Worm (Caenorhabditis elegans) whole organism, young adult: Measurements from ENCODE around the gene dot-1.3.

ENCODE experiments used
- B0035.1 ChIP-seq: sonication (generic microtip); optimal IDR thresholded peaks from 2 replicates; lab custom pipeline; 2016; ENCODE audit warnings: missing genetic modification characterization, mild to moderate bottlenecking, missing compliant biosample characterization, missing genotype, missing genetic modification reagents
- B0261.1 ChIP-seq: sonication (generic microtip); optimal IDR thresholded peaks from 2 replicates; lab custom pipeline; 2016; ENCODE audit warnings: mild to moderate bottlenecking, missing genetic modification characterization, moderate library complexity, missing compliant biosample characterization
- C06A6.2 ChIP-seq: fragments of 200-800 bp; sonication (Bioruptor generic); conservative IDR thresholded peaks from 2 replicates; pipeline ENCODE4 v1.3.6; 2022; ENCODE audit warnings: missing genetic modification characterization, missing compliant biosample characterization
- T07F8.4 ChIP-seq: sonication (generic microtip); optimal IDR thresholded peaks from 2 replicates; lab custom pipeline; 2016; ENCODE audit warnings: mild to moderate bottlenecking, missing genetic modification characterization, moderate library complexity, missing compliant biosample characterization
- ZK185.1 ChIP-seq: sonication (generic microtip); optimal IDR thresholded peaks from 2 replicates; lab custom pipeline; 2016; ENCODE audit warnings: mild to moderate bottlenecking, missing genetic modification characterization, missing compliant biosample characterization; ENCODE audit not compliant: poor library complexity, severe bottlenecking
- akir-1 ChIP-seq: fragments of 200-800 bp; sonication (Bioruptor generic); optimal IDR thresholded peaks from 2 replicates; lab custom pipeline; 2018; ENCODE audit warnings: mild to moderate bottlenecking, missing genetic modification characterization, moderate library complexity, missing compliant biosample characterization
- aptf-2 ChIP-seq: fragments of 200-800 bp; sonication (Bioruptor generic); conservative IDR thresholded peaks from 2 replicates; pipeline ENCODE4 v1.3.6; 2022; ENCODE audit warnings: missing genetic modification reagents, missing genetic modification characterization, missing compliant biosample characterization
- aptf-3 ChIP-seq: fragments of 200-800 bp; sonication (Bioruptor generic); IDR thresholded peaks from 2 replicates; pipeline ENCODE4 v1.3.6; 2022; ENCODE audit warnings: missing genetic modification characterization, missing compliant biosample characterization
- athp-1 ChIP-seq: sonication (generic microtip); optimal IDR thresholded peaks from 2 replicates; lab custom pipeline; 2017; ENCODE audit warnings: mild to moderate bottlenecking, missing genetic modification characterization, missing compliant biosample characterization
- attf-6 ChIP-seq: fragments of 200-800 bp; sonication (Bioruptor generic); IDR thresholded peaks from 2 replicates; pipeline ENCODE4 v1.3.6; 2022; ENCODE audit warnings: missing genetic modification reagents, missing genetic modification characterization, missing compliant biosample characterization
- cebp-1 ChIP-seq, 2 experiments: fragments of 200-800 bp in 1 of 2; sonication (Bioruptor generic) in 1 of 2; sonication (generic microtip) in 1 of 2; IDR thresholded peaks in 1 of 2; optimal IDR thresholded peaks in 1 of 2; 2 replicates each; pipeline versions ENCODE4 v1.3.6 to Lab custom; 2017 to 2022; ENCODE audit warnings: missing compliant biosample characterization in 2 of 2, missing genetic modification characterization in 2 of 2, mild to moderate bottlenecking in 1 of 2, missing genetic modification reagents in 1 of 2, moderate library complexity in 1 of 2
- ceh-27 ChIP-seq: fragments of 200-800 bp; sonication (Bioruptor generic); optimal IDR thresholded peaks from 2 replicates; lab custom pipeline; 2018; ENCODE audit warnings: mild to moderate bottlenecking, missing genetic modification characterization, moderate library complexity, missing compliant biosample characterization
- ceh-40 ChIP-seq: fragments of 200-800 bp; sonication (Bioruptor generic); IDR thresholded peaks from 2 replicates; pipeline ENCODE4 v1.3.6; 2022; ENCODE audit warnings: missing genetic modification characterization, missing compliant biosample characterization
- ceh-58 ChIP-seq: fragments of 200-800 bp; sonication (Bioruptor generic); IDR thresholded peaks from 2 replicates; pipeline ENCODE4 v1.3.6; 2022; ENCODE audit warnings: missing genetic modification characterization, missing compliant biosample characterization
- die-1 ChIP-seq: sonication (generic microtip); optimal IDR thresholded peaks from 2 replicates; lab custom pipeline; 2016; ENCODE audit warnings: missing genotype, mild to moderate bottlenecking, missing genetic modification characterization, missing compliant biosample characterization
- him-1 ChIP-seq: sonication (generic microtip); optimal IDR thresholded peaks from 2 replicates; lab custom pipeline; 2016; ENCODE audit warnings: missing genotype, missing genetic modification reagents, missing genetic modification characterization, missing compliant biosample characterization
- hlh-26 ChIP-seq: fragments of 200-800 bp; sonication (Bioruptor generic); conservative IDR thresholded peaks from 2 replicates; pipeline ENCODE4 v1.3.6; 2022; ENCODE audit warnings: missing genetic modification reagents, missing genetic modification characterization, missing compliant biosample characterization
- hmg-1.2 ChIP-seq: fragments of 200-800 bp; sonication (Bioruptor generic); IDR thresholded peaks from 2 replicates; pipeline ENCODE4 v1.3.6; 2022; ENCODE audit warnings: missing genetic modification reagents, missing genetic modification characterization, missing compliant biosample characterization
- hmg-20 ChIP-seq: fragments of 200-800 bp; sonication (Bioruptor generic); IDR thresholded peaks from 2 replicates; pipeline ENCODE4 v1.3.6; 2022; ENCODE audit warnings: missing genetic modification reagents, missing genetic modification characterization, missing compliant biosample characterization
- hrde-1 ChIP-seq: sonication (generic microtip); optimal IDR thresholded peaks from 2 replicates; lab custom pipeline; 2016; ENCODE audit warnings: missing genetic modification characterization, mild to moderate bottlenecking, missing compliant biosample characterization, moderate library complexity, missing genotype, missing genetic modification reagents, borderline replicate concordance
- lin-26 ChIP-seq: fragments of 200-800 bp; sonication (Bioruptor generic); IDR thresholded peaks from 2 replicates; pipeline ENCODE4 v1.3.6; 2022; ENCODE audit warnings: missing genetic modification reagents, missing genetic modification characterization, missing compliant biosample characterization
- lin-54 ChIP-seq: fragments of 200-800 bp; sonication (Bioruptor generic); optimal IDR thresholded peaks from 2 replicates; lab custom pipeline; 2018; ENCODE audit warnings: mild to moderate bottlenecking, missing genetic modification characterization, missing compliant biosample characterization
- madf-10 ChIP-seq: sonication (generic microtip); optimal IDR thresholded peaks from 2 replicates; lab custom pipeline; 2016; ENCODE audit warnings: mild to moderate bottlenecking, missing genetic modification characterization, missing compliant biosample characterization
- mxl-1 ChIP-seq: sonication (generic microtip); optimal IDR thresholded peaks from 2 replicates; lab custom pipeline; 2016; ENCODE audit warnings: missing genetic modification characterization, missing compliant biosample characterization
- nfyb-1 ChIP-seq: fragments of 200-800 bp; sonication (Bioruptor generic); IDR thresholded peaks from 2 replicates; pipeline ENCODE4 v1.3.6; 2022; ENCODE audit warnings: missing genetic modification reagents, missing genetic modification characterization, missing compliant biosample characterization
- nhr-90 ChIP-seq: sonication (generic microtip); optimal IDR thresholded peaks from 2 replicates; lab custom pipeline; 2016; ENCODE audit warnings: missing genotype, mild to moderate bottlenecking, missing genetic modification characterization, missing compliant biosample characterization
- pbrm-1 ChIP-seq: fragments of 200-800 bp; sonication (Bioruptor generic); IDR thresholded peaks from 2 replicates; pipeline ENCODE4 v1.3.6; 2022; ENCODE audit warnings: missing genetic modification reagents, missing genetic modification characterization, missing compliant biosample characterization
- rcor-1 ChIP-seq: fragments of 200-800 bp; sonication (Bioruptor generic); IDR thresholded peaks from 2 replicates; pipeline ENCODE4 v1.3.6; 2022; ENCODE audit warnings: missing genetic modification reagents, missing genetic modification characterization, missing compliant biosample characterization
- rec-8 ChIP-seq, 2 experiments: sonication (generic microtip); optimal IDR thresholded peaks; 2 replicates each; lab custom pipeline; 2016; ENCODE audit warnings: mild to moderate bottlenecking in 2 of 2, missing genetic modification characterization in 2 of 2, missing genetic modification reagents in 2 of 2, missing genotype in 2 of 2, missing biosample characterization in 1 of 2, missing compliant biosample characterization in 1 of 2, moderate library complexity in 1 of 2
- rpc-1 ChIP-seq, 2 experiments: fragments of 150-350 bp in 1 of 2; sonication (generic microtip) in 1 of 2; optimal IDR thresholded peaks; 2 replicates each; lab custom pipeline; 2014 to 2018; ENCODE audit warnings: missing biosample characterization in 1 of 2, missing genetic modification characterization in 1 of 2, missing genetic modification reagents in 1 of 2, missing genotype in 1 of 2
- snpc-1.1 ChIP-seq: sonication (generic microtip); optimal IDR thresholded peaks from 2 replicates; lab custom pipeline; 2017; ENCODE audit warnings: missing genetic modification characterization, mild to moderate bottlenecking, missing compliant biosample characterization, antibody characterized with exemption, moderate library complexity, missing genotype, missing genetic modification reagents; ENCODE audit not compliant: insufficient read depth
- snpc-1.3 ChIP-seq: sonication (generic microtip); optimal IDR thresholded peaks from 2 replicates; lab custom pipeline; 2017; ENCODE audit warnings: missing genetic modification characterization, mild to moderate bottlenecking, missing compliant biosample characterization, antibody characterized with exemption, moderate library complexity, missing genotype, missing genetic modification reagents; ENCODE audit not compliant: insufficient read depth
- snpc-3.4 ChIP-seq: sonication (generic microtip); optimal IDR thresholded peaks from 2 replicates; lab custom pipeline; 2017; ENCODE audit warnings: missing genetic modification characterization, mild to moderate bottlenecking, missing compliant biosample characterization, antibody characterized with exemption, moderate library complexity, missing genotype, missing genetic modification reagents
- snpc-4 ChIP-seq, 5 experiments: fragments of 150-350 bp in 1 of 5; sonication (generic microtip) in 4 of 5; optimal IDR thresholded peaks; 2 replicates each; lab custom pipeline; 2014 to 2018; ENCODE audit warnings: missing genetic modification characterization in 5 of 5, missing biosample characterization in 3 of 5, antibody characterized with exemption in 2 of 5, mild to moderate bottlenecking in 2 of 5, missing compliant biosample characterization in 2 of 5, missing genotype in 2 of 5, moderate library complexity in 2 of 5, missing genetic modification reagents in 1 of 5
- tbp1 ChIP-seq: fragments of 200-800 bp; sonication (Bioruptor generic); optimal IDR thresholded peaks from 2 replicates; lab custom pipeline; 2018; ENCODE audit warnings: mild to moderate bottlenecking, missing genetic modification characterization, missing compliant biosample characterization
- unc-130 ChIP-seq: sonication (generic microtip); optimal IDR thresholded peaks from 2 replicates; lab custom pipeline; 2016; ENCODE audit warnings: missing genetic modification reagents, missing genetic modification characterization, missing compliant biosample characterization
- ztf-18 ChIP-seq: sonication (generic microtip); optimal IDR thresholded peaks from 2 replicates; lab custom pipeline; 2016; ENCODE audit warnings: missing genotype, mild to moderate bottlenecking, missing genetic modification characterization, missing compliant biosample characterization
- ztf-25 ChIP-seq: fragments of 200-800 bp; sonication (Bioruptor generic); IDR thresholded peaks from 2 replicates; pipeline ENCODE4 v1.3.6; 2022; ENCODE audit warnings: missing genetic modification reagents, missing genetic modification characterization, missing compliant biosample characterization
- ztf-26 ChIP-seq: sonication (generic microtip); optimal IDR thresholded peaks from 2 replicates; lab custom pipeline; 2017; ENCODE audit warnings: missing genetic modification characterization, missing compliant biosample characterization
- ztf-6 ChIP-seq: fragments of 200-800 bp; sonication (Bioruptor generic); IDR thresholded peaks from 2 replicates; pipeline ENCODE4 v1.3.6; 2022; ENCODE audit warnings: missing genetic modification reagents, missing genetic modification characterization, missing compliant biosample characterization

Gene dot-1.3

ce11 chrX:12337846-12338490 lies 35.3 kb upstream of the dot-1.3 start, which contains the start of gene srd-44:
Gene srd-44 (plus strand): TSS chrX:12338440.
- peak; percentile 71 for TF ChIP-seq die-1 (tag; lab: Kevin White, UChicago)
- no peak for TF ChIP-seq hmg-1.2 (GFP tag; lab: Robert Waterston, UW)
- no peak for TF ChIP-seq attf-6 (GFP tag; lab: Robert Waterston, UW)
- TF ChIP-seq T07F8.4 (tag; lab: Kevin White, UChicago): peak; percentile 52
- peak; percentile 62; the same call in 1 of the 2 replicates for TF ChIP-seq rcor-1
- peak; percentile 64 for TF ChIP-seq snpc-1.3
- TF ChIP-seq ceh-40: peak; percentile 72; the same call in 1 of the 2 replicates
- peak; percentile 30 for TF ChIP-seq ztf-18 (tag; lab: Kevin White, UChicago)
- TF ChIP-seq rec-8 (tag; optimal IDR thresholded peaks at IDR 0.05; lab: Kevin White, UChicago): peak; percentile 42 to 56
- TF ChIP-seq C06A6.2 (GFP tag; lab: Robert Waterston, UW): no peak
- peak; percentile 83 for TF ChIP-seq ZK185.1 (tag; lab: Kevin White, UChicago)
- peak; percentile 63 for TF ChIP-seq ztf-26
- 0 out of 2 replicates have a peak, but pooled peaks have one; percentile 45 for TF ChIP-seq nfyb-1 (GFP tag; lab: Robert Waterston, UW)
- peak; percentile 56 for TF ChIP-seq snpc-4 (GFP tag; optimal IDR thresholded peaks at IDR 0.05; lab: Kevin White, UChicago)
- TF ChIP-seq snpc-4 (tag; optimal IDR thresholded peaks at IDR 0.05; lab: Kevin White, UChicago): no peak
- TF ChIP-seq unc-130 (GFP tag; lab: Kevin White, UChicago): peak; percentile 18
- TF ChIP-seq B0035.1 (tag; lab: Kevin White, UChicago): peak; percentile 16
- no peak for TF ChIP-seq lin-54
- TF ChIP-seq hrde-1 (tag; lab: Kevin White, UChicago): peak; percentile 26
- no peak for TF ChIP-seq cebp-1 (GFP tag; IDR thresholded peaks at IDR 0.05; lab: Robert Waterston, UW)
- no peak for TF ChIP-seq cebp-1 (tag; optimal IDR thresholded peaks at IDR 0.05; lab: Kevin White, UChicago)
- no peak for TF ChIP-seq ceh-27 (GFP tag; lab: Kevin White, UChicago)
- peak; percentile 72 for TF ChIP-seq rpc-1 (optimal IDR thresholded peaks at IDR 0.05; lab: Kevin White, UChicago)
- TF ChIP-seq rpc-1 (tag; optimal IDR thresholded peaks at IDR 0.05; lab: Kevin White, UChicago): peak; percentile 85
- TF ChIP-seq him-1 (tag; lab: Kevin White, UChicago): peak; percentile 72
- peak; percentile 36 for TF ChIP-seq madf-10 (tag; lab: Kevin White, UChicago)
- no peak for TF ChIP-seq aptf-2 (GFP tag; lab: Robert Waterston, UW)
- peak; percentile 86 for TF ChIP-seq lin-26 (GFP tag; lab: Robert Waterston, UW)
- TF ChIP-seq tbp1 (GFP tag; lab: Kevin White, UChicago): peak; percentile 95
- TF ChIP-seq mxl-1 (tag; lab: Kevin White, UChicago): peak; percentile 48
- no peak for TF ChIP-seq hlh-26 (GFP tag; lab: Robert Waterston, UW)
- peak; percentile 93 for TF ChIP-seq B0261.1 (tag; lab: Kevin White, UChicago)
- peak; percentile 45 for TF ChIP-seq athp-1 (tag; lab: Kevin White, UChicago)
- TF ChIP-seq aptf-3 (GFP tag; lab: Robert Waterston, UW): no peak
- no peak for TF ChIP-seq ceh-58 (GFP tag; lab: Robert Waterston, UW)
- TF ChIP-seq pbrm-1 (GFP tag; lab: Robert Waterston, UW): peak; percentile 83
- peak; percentile 58 for TF ChIP-seq nhr-90 (tag; lab: Kevin White, UChicago)
- TF ChIP-seq ztf-6 (GFP tag; lab: Robert Waterston, UW): 0 out of 2 replicates have a peak, but pooled peaks have one; percentile 22
- TF ChIP-seq ztf-25: 0 out of 2 replicates have a peak, but pooled peaks have one; percentile 76
- no peak for TF ChIP-seq akir-1 (GFP tag; lab: Kevin White, UChicago)
- TF ChIP-seq hmg-20 (GFP tag; lab: Robert Waterston, UW): peak; percentile 60; the same call in 1 of the 2 replicates
- peak; percentile 18 for TF ChIP-seq snpc-1.1 (tag; lab: Kevin White, UChicago)
- peak; percentile 40 for TF ChIP-seq snpc-3.4
- TF ChIP-seq, all 124 proteins: peak for 29
